Worm (Caenorhabditis elegans) whole organism, L2 larva: ENCODE data around the gene asp-13.

Experiments
- C34F6.9 ChIP-seq: fragments of 150-350 bp; optimal IDR thresholded peaks from 2 replicates; lab custom pipeline; 2014; ENCODE audit warnings: missing biosample characterization, missing genetic modification characterization
- F13H6.1 ChIP-seq: sonication (generic microtip); optimal IDR thresholded peaks from 2 replicates; lab custom pipeline; 2016; ENCODE audit warnings: missing genetic modification characterization, missing compliant biosample characterization
- R02D3.7 ChIP-seq: fragments of 150-350 bp; optimal IDR thresholded peaks from 2 replicates; lab custom pipeline; 2014; ENCODE audit warnings: missing biosample characterization, missing genetic modification characterization
- Y55F3AM.14 ChIP-seq: fragments of 200-800 bp; sonication (Bioruptor generic); optimal IDR thresholded peaks from 2 replicates; lab custom pipeline; 2018; ENCODE audit warnings: mild to moderate bottlenecking, missing genetic modification characterization, missing compliant biosample characterization
- ZK546.5 ChIP-seq: sonication (generic microtip); optimal IDR thresholded peaks from 2 replicates; lab custom pipeline; 2017; ENCODE audit warnings: missing biosample characterization, missing genetic modification characterization
- alr-1 ChIP-seq: fragments of 150-350 bp; optimal IDR thresholded peaks from 2 replicates; lab custom pipeline; 2014; ENCODE audit warnings: missing biosample characterization, missing genetic modification characterization
- aly-2 ChIP-seq: fragments of 150-350 bp; optimal IDR thresholded peaks from 2 replicates; lab custom pipeline; 2014; ENCODE audit warnings: missing biosample characterization, missing genetic modification characterization
- ama-1 ChIP-seq: fragments of 150-350 bp; optimal IDR thresholded peaks from 2 replicates; lab custom pipeline; 2018; ENCODE audit warnings: inconsistent platforms
- blmp-1 ChIP-seq: sonication (generic microtip); optimal IDR thresholded peaks from 2 replicates; lab custom pipeline; 2017; ENCODE audit warnings: missing genetic modification characterization, mild to moderate bottlenecking, missing compliant biosample characterization, antibody characterized with exemption, moderate library complexity; ENCODE audit not compliant: insufficient read depth
- ceh-16 ChIP-seq: fragments of 150-350 bp; optimal IDR thresholded peaks from 2 replicates; lab custom pipeline; 2014; ENCODE audit warnings: missing biosample characterization, missing genetic modification characterization
- ceh-82 ChIP-seq: fragments of 150-350 bp; optimal IDR thresholded peaks from 2 replicates; lab custom pipeline; 2014; ENCODE audit warnings: missing biosample characterization, missing genetic modification characterization
- crh-2 ChIP-seq: sonication (generic microtip); optimal IDR thresholded peaks from 2 replicates; lab custom pipeline; 2017; ENCODE audit warnings: missing biosample characterization, missing genetic modification characterization
- dmd-4 ChIP-seq: sonication (generic microtip); optimal IDR thresholded peaks from 2 replicates; lab custom pipeline; 2017; ENCODE audit warnings: missing biosample characterization, missing genetic modification characterization
- egl-27 ChIP-seq: sonication (generic microtip); optimal IDR thresholded peaks from 3 replicates; lab custom pipeline; 2017; ENCODE audit warnings: missing biosample characterization, missing genetic modification reagents, missing genetic modification characterization
- elt-1 ChIP-seq: fragments of 150-350 bp; optimal IDR thresholded peaks from 2 replicates; lab custom pipeline; 2014; ENCODE audit warnings: missing biosample characterization, missing genetic modification characterization
- elt-3 ChIP-seq: sonication (generic microtip); optimal IDR thresholded peaks from 2 replicates; lab custom pipeline; 2017; ENCODE audit warnings: missing biosample characterization, missing genetic modification characterization
- fos-1 ChIP-seq: fragments of 150-350 bp; optimal IDR thresholded peaks from 2 replicates; lab custom pipeline; 2014; ENCODE audit warnings: missing biosample characterization, missing genetic modification characterization
- gmeb-1 ChIP-seq: fragments of 150-350 bp; optimal IDR thresholded peaks from 2 replicates; lab custom pipeline; 2014; ENCODE audit warnings: missing biosample characterization, missing genetic modification characterization
- lin-11 ChIP-seq: fragments of 150-350 bp; sonication (generic microtip); optimal IDR thresholded peaks from 2 replicates; lab custom pipeline; 2014; ENCODE audit warnings: missing biosample characterization, missing genetic modification characterization, inconsistent platforms, mixed read lengths
- lin-13 ChIP-seq: fragments of 150-350 bp; optimal IDR thresholded peaks from 2 replicates; lab custom pipeline; 2014; ENCODE audit warnings: missing biosample characterization, missing genetic modification reagents, missing genetic modification characterization
- lin-39 ChIP-seq: fragments of 150-350 bp; optimal IDR thresholded peaks from 2 replicates; lab custom pipeline; 2014; ENCODE audit warnings: missing biosample characterization, missing genetic modification reagents, missing genetic modification characterization
- lsy-2 ChIP-seq, 2 experiments: fragments of 150-350 bp in 1 of 2; sonication (generic microtip) in 1 of 2; optimal IDR thresholded peaks; 2 replicates each; lab custom pipeline; 2014 to 2017; ENCODE audit warnings: missing biosample characterization in 2 of 2, missing genetic modification characterization in 2 of 2
- mab-5 ChIP-seq: fragments of 150-350 bp; optimal IDR thresholded peaks from 2 replicates; lab custom pipeline; 2014; ENCODE audit warnings: missing biosample characterization, missing genetic modification characterization
- mbf-1 ChIP-seq: sonication (generic microtip); optimal IDR thresholded peaks from 2 replicates; lab custom pipeline; 2017; ENCODE audit warnings: missing biosample characterization, missing genetic modification characterization
- mdl-1 ChIP-seq, 2 experiments: fragments of 150-350 bp in 1 of 2; sonication (generic microtip) in 1 of 2; optimal IDR thresholded peaks; 2 replicates each; lab custom pipeline; 2017; ENCODE audit warnings: missing biosample characterization in 2 of 2, missing genetic modification characterization in 2 of 2
- nhr-10 ChIP-seq: sonication (generic microtip); optimal IDR thresholded peaks from 2 replicates; lab custom pipeline; 2017; ENCODE audit warnings: missing biosample characterization, missing genetic modification characterization
- nhr-11 ChIP-seq: fragments of 150-350 bp; optimal IDR thresholded peaks from 2 replicates; lab custom pipeline; 2014; ENCODE audit warnings: missing biosample characterization, missing genetic modification characterization
- nhr-12 ChIP-seq: fragments of 150-350 bp; optimal IDR thresholded peaks from 2 replicates; lab custom pipeline; 2014; ENCODE audit warnings: missing biosample characterization, missing genetic modification characterization
- nhr-129 ChIP-seq: fragments of 150-350 bp; optimal IDR thresholded peaks from 2 replicates; lab custom pipeline; 2014; ENCODE audit warnings: missing biosample characterization, missing genetic modification characterization
- nhr-21 ChIP-seq: fragments of 150-350 bp; optimal IDR thresholded peaks from 2 replicates; lab custom pipeline; 2014; ENCODE audit warnings: missing biosample characterization, missing genetic modification characterization
- nhr-23 ChIP-seq: fragments of 150-350 bp; optimal IDR thresholded peaks from 2 replicates; lab custom pipeline; 2014; ENCODE audit warnings: missing biosample characterization, missing genetic modification reagents, missing genetic modification characterization
- nhr-237 ChIP-seq: fragments of 150-350 bp; optimal IDR thresholded peaks from 2 replicates; lab custom pipeline; 2014; ENCODE audit warnings: missing biosample characterization, missing genetic modification characterization
- nhr-25 ChIP-seq: fragments of 150-350 bp; sonication (generic microtip); optimal IDR thresholded peaks from 3 replicates; lab custom pipeline; 2014; ENCODE audit warnings: missing biosample characterization, missing genetic modification characterization
- nhr-6 ChIP-seq: fragments of 150-350 bp; optimal IDR thresholded peaks from 2 replicates; lab custom pipeline; 2014; ENCODE audit warnings: missing biosample characterization, missing genetic modification characterization
- nhr-77 ChIP-seq: fragments of 150-350 bp; optimal IDR thresholded peaks from 2 replicates; lab custom pipeline; 2014; ENCODE audit warnings: missing biosample characterization, missing genetic modification characterization
- peb-1 ChIP-seq: fragments of 150-350 bp; optimal IDR thresholded peaks from 2 replicates; lab custom pipeline; 2014; ENCODE audit warnings: missing biosample characterization, missing genetic modification characterization
- sem-4 ChIP-seq: fragments of 150-350 bp; optimal IDR thresholded peaks from 2 replicates; lab custom pipeline; 2014; ENCODE audit warnings: missing biosample characterization, missing genetic modification reagents, missing genetic modification characterization
- skn-1 ChIP-seq: sonication (generic microtip); optimal IDR thresholded peaks from 2 replicates; lab custom pipeline; 2017; ENCODE audit warnings: missing biosample characterization, missing genetic modification characterization
- sma-3 ChIP-seq: sonication (generic microtip); optimal IDR thresholded peaks from 2 replicates; lab custom pipeline; 2016; ENCODE audit warnings: missing genetic modification reagents, missing genetic modification characterization, missing compliant biosample characterization
- sma-9 ChIP-seq, 2 experiments: fragments of 150-350 bp in 1 of 2; sonication (generic microtip) in 1 of 2; optimal IDR thresholded peaks; 2 replicates each; lab custom pipeline; 2014 to 2016; ENCODE audit warnings: missing genetic modification characterization in 2 of 2, mild to moderate bottlenecking in 1 of 2, missing biosample characterization in 1 of 2, missing compliant biosample characterization in 1 of 2, missing genetic modification reagents in 1 of 2, moderate library complexity in 1 of 2
- snpc-4 ChIP-seq: fragments of 150-350 bp; optimal IDR thresholded peaks from 2 replicates; lab custom pipeline; 2014; ENCODE audit warnings: missing biosample characterization, missing genetic modification characterization
- unc-39 ChIP-seq: fragments of 150-350 bp; optimal IDR thresholded peaks from 2 replicates; lab custom pipeline; 2014; ENCODE audit warnings: missing biosample characterization, missing genetic modification characterization
- unc-55 ChIP-seq: fragments of 150-350 bp; sonication (generic microtip); optimal IDR thresholded peaks from 3 replicates; lab custom pipeline; 2014; ENCODE audit warnings: missing biosample characterization, missing genetic modification reagents, missing genetic modification characterization
- unc-62 ChIP-seq: fragments of 150-350 bp; optimal IDR thresholded peaks from 2 replicates; lab custom pipeline; 2014; ENCODE audit warnings: missing biosample characterization, missing genetic modification reagents, missing genetic modification characterization
- zag-1 ChIP-seq: fragments of 150-350 bp; optimal IDR thresholded peaks from 2 replicates; lab custom pipeline; 2014; ENCODE audit warnings: missing biosample characterization, missing genetic modification characterization
- ztf-1 ChIP-seq: fragments of 200-800 bp; sonication (Bioruptor generic); conservative IDR thresholded peaks from 2 replicates; pipeline ENCODE4 v1.3.6; 2022; ENCODE audit warnings: missing genetic modification characterization, missing compliant biosample characterization
- ztf-11 ChIP-seq: sonication (generic microtip); optimal IDR thresholded peaks from 2 replicates; lab custom pipeline; 2017; ENCODE audit warnings: missing biosample characterization, missing genetic modification characterization
- ztf-4 ChIP-seq: fragments of 150-350 bp; optimal IDR thresholded peaks from 2 replicates; lab custom pipeline; 2014; ENCODE audit warnings: missing biosample characterization, missing genetic modification characterization

Gene asp-13

ce11 chrV:8610633-8611404 is 32.2 kb downstream of the asp-13 start, which contains the start of gene fip-4 (continued):
- TF ChIP-seq mdl-1 (tag; optimal IDR thresholded peaks at IDR 0.05; lab: Kevin White, UChicago): peak in 1 of 2 experiments; percentile 34

- TF ChIP-seq lin-11 (tag; lab: Kevin White, UChicago) (no peak), F13H6.1 (peak; percentile 10), crh-2 (tag; lab: Kevin White, UChicago) (no peak), nhr-11 (no peak), ZK546.5 (tag; lab: Kevin White, UChicago) (no peak), sma-3 (GFP tag; lab: Kevin White, UChicago) (no peak), snpc-4 (no peak), peb-1 (tag; lab: Kevin White, UChicago) (no peak), skn-1 (no peak), nhr-25 (tag; lab: Kevin White, UChicago) (no peak), sma-9 (GFP tag; optimal IDR thresholded peaks at IDR 0.05; lab: Kevin White, UChicago) (no peak), sma-9 (tag; optimal IDR thresholded peaks at IDR 0.05; lab: Kevin White, UChicago) (no peak), unc-39 (tag; lab: Kevin White, UChicago) (no peak), unc-62 (no peak), mdl-1 (tag; optimal IDR thresholded peaks at IDR 0.05; lab: Kevin White, UChicago) (peak in 1 of 2 experiments; percentile 16), zag-1 (tag; lab: Kevin White, UChicago) (no peak), elt-3 (tag; lab: Kevin White, UChicago) (no peak), lin-13 (GFP tag; lab: Kevin White, UChicago) (no peak), nhr-77 (tag; lab: Kevin White, UChicago) (no peak), nhr-237 (no peak), nhr-10 (tag; lab: Kevin White, UChicago) (no peak), nhr-21 (peak; percentile 50), alr-1 (no peak), ztf-4 (no peak), ama-1 (lab: Kevin White, UChicago) (no peak), elt-1 (tag; lab: Kevin White, UChicago) (no peak), egl-27 (tag; lab: Kevin White, UChicago) (no peak), ceh-82 (tag; lab: Kevin White, UChicago) (no peak), unc-55 (GFP tag; lab: Kevin White, UChicago) (peak; percentile 17), dmd-4 (tag; lab: Kevin White, UChicago) (no peak), ceh-16 (tag; lab: Kevin White, UChicago) (no peak), nhr-129 (peak; percentile 45), mab-5 (tag; lab: Kevin White, UChicago) (no peak), lsy-2 (tag; optimal IDR thresholded peaks at IDR 0.05; lab: Kevin White, UChicago) (no peak), C34F6.9 (no peak), lin-39 (tag; lab: Kevin White, UChicago) (no peak), blmp-1 (no peak), aly-2 (tag; lab: Kevin White, UChicago) (no peak), nhr-6 (tag; lab: Kevin White, UChicago) (no peak), nhr-23 (tag; lab: Kevin White, UChicago) (no peak), ztf-11 (tag; lab: Kevin White, UChicago) (no peak), nhr-12 (tag; lab: Kevin White, UChicago) (no peak), mbf-1 (tag; lab: Kevin White, UChicago) (no peak), R02D3.7 (tag; lab: Kevin White, UChicago) (no peak), ztf-1 (GFP tag; lab: Robert Waterston, UW) (no peak), fos-1 (tag; lab: Kevin White, UChicago) (peak; percentile 7), Y55F3AM.14 (GFP tag; lab: Kevin White, UChicago) (no peak), sem-4 (tag; lab: Kevin White, UChicago) (no peak), gmeb-1 (no peak)
Measured at ce11 chrV:8609776-8610529, 33.0 kb downstream of the asp-13 start.
